Fruit fly (Drosophila melanogaster): ENCODE data around the gene smog.

The smog gene

dm6 chr2L:4882131-4883022 is 29.7 kb downstream of the smog start:
- no peak for TF ChIP-seq noc (tag; optimal IDR thresholded peaks at IDR 0.05)

- no peak for TF ChIP-seq noc (tag; optimal IDR thresholded peaks at IDR 0.05)
These were observed 30.3 kb downstream of the smog start, which contains the start of the genes Cf2 and CG3008 for dm6 chr2L:4883023-4883392. TSS of gene Cf2 (minus strand) at chr2L:4883107. TSS of gene CG3008 (plus strand) at chr2L:4883298.

dm6 chr2L:4886132-4886531 is 33.5 kb downstream of the smog start:
- TF ChIP-seq noc (tag; optimal IDR thresholded peaks at IDR 0.05) = no peak

dm6 chr2L:4886645-4887044 is 34.0 kb downstream of the smog start:
- no peak for TF ChIP-seq noc (tag; optimal IDR thresholded peaks at IDR 0.05)

dm6 chr2L:4887382-4888219 is 34.9 kb downstream of the smog start:
- peak; percentile 79 for TF ChIP-seq noc (tag; optimal IDR thresholded peaks at IDR 0.05)

dm6 chr2L:4888541-4888940 is 35.9 kb downstream of the smog start:
- no peak for TF ChIP-seq noc (tag; optimal IDR thresholded peaks at IDR 0.05)

- TF ChIP-seq noc (tag; optimal IDR thresholded peaks at IDR 0.05) = no peak
These were observed 36.9 kb downstream of the smog start, which contains the start of gene CG15625 for dm6 chr2L:4889451-4890045. TSS of gene CG15625 (plus strand) at chr2L:4889995.

- TF ChIP-seq noc (tag; optimal IDR thresholded peaks at IDR 0.05) = no peak
These were observed 39.3 kb downstream of the smog start, which contains the start of gene CG3036 for dm6 chr2L:4891914-4892469. TSS of gene CG3036 (plus strand) at chr2L:4892112.

dm6 chr2L:4893612-4894011 is 40.9 kb downstream of the smog start:
- no peak for TF ChIP-seq noc (tag; optimal IDR thresholded peaks at IDR 0.05)

dm6 chr2L:4895902-4896301 is 43.2 kb downstream of the smog start:
- no peak for TF ChIP-seq noc (tag; optimal IDR thresholded peaks at IDR 0.05)

dm6 chr2L:4896484-4897205 is 44.0 kb downstream of the smog start:
- peak; percentile 68 for TF ChIP-seq noc (tag; optimal IDR thresholded peaks at IDR 0.05)

- no peak for TF ChIP-seq noc (tag; optimal IDR thresholded peaks at IDR 0.05)
These were observed 45.5 kb downstream of the smog start for dm6 chr2L:4898165-4898564.

dm6 chr2L:4899599-4900559 is 47.2 kb downstream of the smog start:
- peak; percentile 71 for TF ChIP-seq noc (tag; optimal IDR thresholded peaks at IDR 0.05)

dm6 chr2L:4903838-4904237 is 51.2 kb downstream of the smog start:
- TF ChIP-seq noc (tag; optimal IDR thresholded peaks at IDR 0.05) = no peak

All from whole organism, larva.